Fruit fly (Drosophila melanogaster) whole organism, embryonic: ENCODE results near the gene CG9395.

Experiments
- CG12219 ChIP-seq: fragments of 200-800 bp; sonication (Bioruptor generic); optimal IDR thresholded peaks from 3 replicates; lab custom pipeline; 2018; ENCODE audit warnings: missing biosample characterization, mild to moderate bottlenecking, missing genetic modification characterization
- CG13894 ChIP-seq: fragments of 200-800 bp; sonication (Bioruptor generic); optimal IDR thresholded peaks from 3 replicates; lab custom pipeline; 2018; ENCODE audit warnings: missing biosample characterization, mild to moderate bottlenecking, missing genetic modification characterization, moderate library complexity
- CG17361 ChIP-seq: fragments of 200-800 bp; sonication (Bioruptor generic); IDR thresholded peaks from 3 replicates; pipeline ENCODE4 v1.3.6; 2022; ENCODE audit warnings: missing biosample characterization, missing genetic modification characterization
- CG18619 ChIP-seq: fragments of 200-800 bp; sonication (Bioruptor generic); optimal IDR thresholded peaks from 3 replicates; lab custom pipeline; 2017; ENCODE audit warnings: missing biosample characterization, mild to moderate bottlenecking, missing genetic modification characterization
- CG31224 ChIP-seq: fragments of 200-800 bp; sonication (Bioruptor generic); IDR thresholded peaks from 2 replicates; pipeline ENCODE4 v1.3.6; 2022; ENCODE audit warnings: missing biosample characterization, missing genetic modification characterization
- CG9215 ChIP-seq: fragments of 200-800 bp; sonication (Bioruptor generic); IDR thresholded peaks from 2 replicates; pipeline ENCODE4 v1.3.6; 2022; ENCODE audit warnings: missing biosample characterization, missing genetic modification characterization
- Jarid2 ChIP-seq: fragments of 200-800 bp; sonication (Bioruptor generic); optimal IDR thresholded peaks from 3 replicates; lab custom pipeline; 2017; ENCODE audit warnings: mild to moderate bottlenecking, missing biosample characterization, missing genetic modification reagents, missing genetic modification characterization
- Ptx1 ChIP-seq: fragments of 200-800 bp; sonication (Bioruptor generic); IDR thresholded peaks from 2 replicates; pipeline ENCODE4 v1.3.6; 2022; ENCODE audit warnings: missing biosample characterization, missing genetic modification characterization
- lov ChIP-seq, 2 experiments: fragments of 200-800 bp in 1 of 2; fragments of >200 bp in 1 of 2; sonication (Bioruptor generic) in 1 of 2; IDR thresholded peaks in 1 of 2; optimal IDR thresholded peaks in 1 of 2; 2 replicates in 1 of 2; 3 replicates in 1 of 2; pipeline versions ENCODE4 v1.3.6 to Lab custom; 2017 to 2022; ENCODE audit warnings: missing biosample characterization in 1 of 2, missing genetic modification characterization in 1 of 2
- luna ChIP-seq: fragments of 200-800 bp; sonication (Bioruptor generic); optimal IDR thresholded peaks from 2 replicates; lab custom pipeline; 2016; ENCODE audit warnings: missing biosample characterization, missing genetic modification characterization
- salm ChIP-seq: fragments of 200-800 bp; sonication (Bioruptor generic); optimal IDR thresholded peaks from 2 replicates; lab custom pipeline; 2018; ENCODE audit warnings: missing biosample characterization, mild to moderate bottlenecking, missing genetic modification characterization
- sim ChIP-seq: fragments of 200-800 bp; sonication (Bioruptor generic); IDR thresholded peaks from 2 replicates; pipeline ENCODE4 v1.3.6; 2022; ENCODE audit warnings: missing biosample characterization, missing genetic modification characterization
- tx ChIP-seq: fragments of 200-800 bp; sonication (Bioruptor generic); optimal IDR thresholded peaks from 2 replicates; lab custom pipeline; 2016; ENCODE audit warnings: missing biosample characterization, missing genetic modification characterization

dm6 chr2L:13362953-13363352 is 8.1 kb upstream of the CG9395 start:
- TF ChIP-seq lov (optimal IDR thresholded peaks at IDR 0.05; lab: Kevin White, UChicago): no peak
- TF ChIP-seq lov (GFP tag; IDR thresholded peaks at IDR 0.05; lab: Robert Waterston, UW): no peak
- no peak for TF ChIP-seq Ptx1 (GFP tag; lab: Robert Waterston, UW)
- no peak for TF ChIP-seq CG12219 (GFP tag; lab: Kevin White, UChicago)
- no peak for TF ChIP-seq luna (GFP tag; lab: Kevin White, UChicago)
- TF ChIP-seq Jarid2 (GFP tag; lab: Kevin White, UChicago): no peak
- no peak for TF ChIP-seq CG13894 (tag; lab: Kevin White, UChicago)
- no peak for TF ChIP-seq salm
- no peak for TF ChIP-seq tx
- TF ChIP-seq CG17361 (GFP tag; lab: Robert Waterston, UW): no peak
- TF ChIP-seq CG9215 (GFP tag; lab: Robert Waterston, UW): no peak
- no peak for TF ChIP-seq CG31224 (GFP tag; lab: Robert Waterston, UW)
- no peak for TF ChIP-seq sim (GFP tag; lab: Robert Waterston, UW)
- TF ChIP-seq CG18619 (GFP tag; lab: Kevin White, UChicago): no peak
